Fruit fly (Drosophila melanogaster): ENCODE results near the gene CG10650.

CG10650 gene

DNA sequence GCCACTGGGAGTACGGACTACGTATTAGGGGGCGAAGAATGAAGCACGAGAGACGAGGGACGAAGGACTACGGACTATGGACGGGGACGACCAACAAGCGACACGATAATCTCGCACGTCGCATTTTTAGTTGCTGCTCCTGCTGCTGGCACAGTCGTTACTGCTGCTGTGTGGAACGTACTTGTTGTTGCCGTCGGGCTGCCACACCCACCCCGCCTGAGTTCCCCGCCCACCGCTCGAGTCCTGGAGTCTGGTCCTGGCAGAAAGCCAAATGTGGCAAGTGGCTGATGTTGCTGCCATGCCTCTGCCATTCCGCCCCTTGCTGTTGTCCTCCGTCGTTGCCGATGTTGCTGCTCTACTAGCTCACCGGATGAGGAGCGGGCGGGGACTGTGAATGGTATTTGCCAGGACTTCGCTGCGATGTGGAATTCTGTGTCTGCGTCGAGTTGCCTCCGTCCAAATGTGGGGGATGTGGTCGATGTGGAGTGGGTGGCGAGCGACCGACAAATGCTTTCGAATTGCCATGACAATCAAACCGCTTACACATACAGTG, 17.1 kb upstream of the CG10650 start (continued):
- TF ChIP-seq maf-S (GFP tag; optimal IDR thresholded peaks at IDR 0.05) (no peak), chinmo (GFP tag; IDR thresholded peaks at IDR 0.05; ENCODE audit: partially characterized antibody) (0 out of 4 replicates have a peak, but pooled peaks have one; percentile 40)

DNA sequence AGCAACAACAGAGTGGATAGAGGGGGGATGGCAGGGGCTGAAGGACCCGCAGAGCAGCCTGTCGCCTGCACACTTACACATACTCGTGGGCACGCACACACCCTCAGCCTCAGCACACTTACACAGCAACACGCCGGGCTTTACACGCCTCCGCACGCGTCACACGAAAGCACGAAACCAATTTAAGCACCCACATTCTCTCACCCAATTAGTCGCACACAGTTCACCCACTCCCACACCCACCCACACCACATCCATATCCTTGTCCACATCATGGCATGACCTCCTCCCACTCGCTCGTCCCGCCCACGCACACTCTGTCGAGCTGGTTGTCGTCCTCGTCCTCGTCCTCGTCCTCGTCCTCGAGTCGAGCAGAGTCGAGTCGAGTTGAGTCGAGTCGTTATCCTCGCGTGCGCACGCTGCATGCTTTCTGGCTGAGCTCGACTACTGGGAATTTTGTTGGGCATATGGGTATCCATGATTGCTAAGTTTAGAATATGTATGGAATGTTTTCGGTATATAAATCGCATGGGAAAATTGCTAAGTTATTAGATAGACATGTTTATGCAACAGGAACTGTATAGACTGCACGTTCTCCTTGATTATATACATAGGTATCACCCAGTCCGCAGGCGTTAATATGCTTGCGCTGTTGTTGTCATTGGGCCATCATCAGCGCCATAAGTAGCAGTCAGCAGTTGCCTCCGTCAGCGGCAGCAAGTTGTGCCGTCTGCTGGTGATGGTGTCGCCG, 16.3 kb upstream of the CG10650 start:
- TF ChIP-seq Dip3 (GFP tag; optimal IDR thresholded peaks at IDR 0.05) (peak; percentile 82), CG6791 (GFP tag; IDR thresholded peaks at IDR 0.05; ENCODE audit: partially characterized antibody) (no peak), CG1024 (GFP tag; IDR thresholded peaks at IDR 0.05) (peak; percentile 73), sens-2 (GFP tag; IDR thresholded peaks at IDR 0.05) (peak; percentile 50; the same call in 1 of the 2 replicates), fd96Cb (tag; optimal IDR thresholded peaks at IDR 0.05) (peak; percentile 75), amos (GFP tag; IDR thresholded peaks at IDR 0.05; ENCODE audit: partially characterized antibody) (no peak), da (GFP tag; optimal IDR thresholded peaks at IDR 0.05) (no peak), CG1602 (GFP tag; optimal IDR thresholded peaks at IDR 0.05) (peak; percentile 67), ewg (GFP tag; optimal IDR thresholded peaks at IDR 0.05) (peak; percentile 83), Sin3A (optimal IDR thresholded peaks at IDR 0.05) (no peak), CG43689 (GFP tag; IDR thresholded peaks at IDR 0.05) (peak; percentile 67), CG10959 (GFP tag; IDR thresholded peaks at IDR 0.05) (no peak), CG3995 (GFP tag; optimal IDR thresholded peaks at IDR 0.05) (no peak), CG10366 (GFP tag; IDR thresholded peaks at IDR 0.05) (peak; percentile 88), Mrtf (GFP tag; IDR thresholded peaks at IDR 0.05) (peak; percentile 67), Usf (GFP tag; optimal IDR thresholded peaks at IDR 0.05) (peak; percentile 10), CG11398 (GFP tag; optimal IDR thresholded peaks at IDR 0.05) (peak; percentile 65), CG34224 (GFP tag; IDR thresholded peaks at IDR 0.05; ENCODE audit: partially characterized antibody) (no peak), CG33557 (GFP tag; optimal IDR thresholded peaks at IDR 0.05) (no peak), CG9876 (GFP tag; optimal IDR thresholded peaks at IDR 0.05) (peak; percentile 62), NK7.1 (GFP tag; optimal IDR thresholded peaks at IDR 0.05) (peak; percentile 56), fu2 (GFP tag; optimal IDR thresholded peaks at IDR 0.05) (peak; percentile 76), CG18476 (GFP tag; optimal IDR thresholded peaks at IDR 0.05) (peak; percentile 73), CG18011 (GFP tag; optimal IDR thresholded peaks at IDR 0.05) (peak; percentile 3), Taf1 (GFP tag; IDR thresholded peaks at IDR 0.05) (peak; percentile 71), MTF-1 (GFP tag; optimal IDR thresholded peaks at IDR 0.05; ENCODE audit: borderline replicate concordance) (peak; percentile 33), CG32532 (GFP tag; IDR thresholded peaks at IDR 0.05) (peak; percentile 85), wor (GFP tag; IDR thresholded peaks at IDR 0.05) (peak; percentile 74), nmo (GFP tag; optimal IDR thresholded peaks at IDR 0.05) (peak; percentile 82), Drgx (GFP tag; IDR thresholded peaks at IDR 0.05) (peak; percentile 68), run (tag; optimal IDR thresholded peaks at IDR 0.05) (peak; percentile 33), MESR4 (GFP tag; optimal IDR thresholded peaks at IDR 0.05) (no peak), dati (GFP tag; IDR thresholded peaks at IDR 0.05) (peak; percentile 43; the same call in 1 of the 2 replicates), sc (optimal IDR thresholded peaks at IDR 0.05) (no peak), sc (GFP tag; optimal IDR thresholded peaks at IDR 0.05) (peak; percentile 59), slou (GFP tag; optimal IDR thresholded peaks at IDR 0.05) (peak; percentile 74), hth (optimal IDR thresholded peaks at IDR 0.05) (no peak), CG6654 (GFP tag; optimal IDR thresholded peaks at IDR 0.05) (peak; percentile 16), bsh (GFP tag; optimal IDR thresholded peaks at IDR 0.05) (peak; percentile 44 to 81), dan (GFP tag; IDR thresholded peaks at IDR 0.05) (no peak), Dref (GFP tag; IDR thresholded peaks at IDR 0.05) (no peak), Adf1 (GFP tag; IDR thresholded peaks at IDR 0.05) (peak; percentile 65; the same call in 1 of the 2 replicates), mld (GFP tag; IDR thresholded peaks at IDR 0.05; ENCODE audit: partially characterized antibody) (no peak), CG13894 (tag; optimal IDR thresholded peaks at IDR 0.05) (peak; percentile 87), dpn (GFP tag; optimal IDR thresholded peaks at IDR 0.05) (peak; percentile 81), CG11723 (GFP tag; optimal IDR thresholded peaks at IDR 0.05) (peak; percentile 50)

Data from whole organism, embryonic.